Fruit fly (Drosophila melanogaster): ENCODE measurements around the gene CG6398.

The CG6398 gene

dm6 chrX:17812193-17812592 lies 18.4 kb upstream of the CG6398 start:
- TF ChIP-seq pan (optimal IDR thresholded peaks at IDR 0.05): no peak
- no peak for TF ChIP-seq psq (optimal IDR thresholded peaks at IDR 0.05)
- no peak for TF ChIP-seq EcR (GFP tag; optimal IDR thresholded peaks at IDR 0.05)
- no peak for TF ChIP-seq usp (GFP tag; optimal IDR thresholded peaks at IDR 0.05)
- TF ChIP-seq Dll (optimal IDR thresholded peaks at IDR 0.05): no peak

DNA sequence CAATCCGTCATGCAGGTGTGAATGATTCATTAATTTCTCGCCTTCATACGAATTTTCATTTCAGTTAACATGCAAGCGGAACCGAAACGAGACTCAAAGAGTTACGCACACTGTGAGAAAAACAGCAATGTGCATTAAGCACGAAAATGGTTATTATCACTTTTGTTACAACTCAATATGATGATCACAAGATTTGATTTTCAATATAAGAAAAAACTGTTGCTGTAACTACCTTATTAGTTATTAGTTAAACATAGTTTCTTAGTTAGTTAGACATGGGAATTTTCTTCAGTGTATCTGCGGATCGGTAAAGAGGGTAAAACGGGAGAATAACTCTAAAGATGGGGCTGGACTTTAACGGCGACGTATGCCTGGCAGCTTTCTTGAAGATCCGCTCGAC lies 15.8 kb upstream of the CG6398 start:
- TF ChIP-seq usp (GFP tag; optimal IDR thresholded peaks at IDR 0.05) (no peak), psq (optimal IDR thresholded peaks at IDR 0.05) (no peak), EcR (GFP tag; optimal IDR thresholded peaks at IDR 0.05) (no peak), pan (optimal IDR thresholded peaks at IDR 0.05) (no peak), CG8478 (optimal IDR thresholded peaks at IDR 0.05) (no peak), Dll (optimal IDR thresholded peaks at IDR 0.05) (no peak)

- no peak for TF ChIP-seq psq (optimal IDR thresholded peaks at IDR 0.05)
- no peak for TF ChIP-seq Dll (optimal IDR thresholded peaks at IDR 0.05)
- no peak for TF ChIP-seq CG8478 (optimal IDR thresholded peaks at IDR 0.05)
- TF ChIP-seq usp (GFP tag; optimal IDR thresholded peaks at IDR 0.05): no peak
- TF ChIP-seq EcR (GFP tag; optimal IDR thresholded peaks at IDR 0.05): no peak
- no peak for TF ChIP-seq pan (optimal IDR thresholded peaks at IDR 0.05)
Observed at dm6 chrX:17816437-17816836, 14.2 kb upstream of the CG6398 start.

DNA sequence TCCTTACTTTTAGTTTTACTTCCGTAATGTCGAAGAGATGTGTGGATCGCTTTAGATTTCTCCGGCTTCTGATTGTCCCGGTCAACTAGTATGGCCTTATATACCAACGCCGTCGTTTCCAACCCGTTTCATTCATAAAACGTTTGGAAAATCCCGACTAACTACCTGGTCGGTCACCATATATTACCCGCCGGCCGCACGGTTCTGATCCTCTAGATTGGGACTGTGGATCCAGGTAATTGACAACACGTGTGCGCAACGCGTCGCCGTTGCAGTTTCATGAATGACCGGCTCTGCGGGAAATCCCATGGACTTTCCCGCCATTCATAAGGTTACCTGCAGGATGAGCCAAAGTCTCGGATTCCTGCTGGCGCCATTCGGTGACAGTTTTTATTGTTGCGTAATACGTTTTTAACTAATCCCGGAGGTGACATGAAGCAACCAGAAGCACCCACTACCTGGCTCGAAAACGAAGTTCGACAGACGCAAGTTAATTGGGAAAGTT lies 10.9 kb upstream of the CG6398 start, which contains the start of gene CG12986:
Gene CG12986 (minus strand): TSS at position 51 of the 505 bp plus-strand sequence.
- no peak for TF ChIP-seq usp (GFP tag; optimal IDR thresholded peaks at IDR 0.05)
- TF ChIP-seq pan (optimal IDR thresholded peaks at IDR 0.05): no peak

- TF ChIP-seq Dll (optimal IDR thresholded peaks at IDR 0.05) (no peak), usp (GFP tag; optimal IDR thresholded peaks at IDR 0.05) (no peak), pan (optimal IDR thresholded peaks at IDR 0.05) (no peak), CG8478 (optimal IDR thresholded peaks at IDR 0.05) (no peak), EcR (GFP tag; optimal IDR thresholded peaks at IDR 0.05) (no peak), psq (optimal IDR thresholded peaks at IDR 0.05) (no peak)
Observed at dm6 chrX:17820252-17820651, 10.4 kb upstream of the CG6398 start.

dm6 chrX:17821466-17821865 lies 9.2 kb upstream of the CG6398 start:
- TF ChIP-seq CG8478 (optimal IDR thresholded peaks at IDR 0.05) (no peak), Dll (optimal IDR thresholded peaks at IDR 0.05) (no peak), psq (optimal IDR thresholded peaks at IDR 0.05) (no peak), EcR (GFP tag; optimal IDR thresholded peaks at IDR 0.05) (no peak), usp (GFP tag; optimal IDR thresholded peaks at IDR 0.05) (no peak), pan (optimal IDR thresholded peaks at IDR 0.05) (no peak)

- TF ChIP-seq pan (optimal IDR thresholded peaks at IDR 0.05) (no peak), CG8478 (optimal IDR thresholded peaks at IDR 0.05) (peak; percentile 80), Dll (optimal IDR thresholded peaks at IDR 0.05) (peak; percentile 81), psq (optimal IDR thresholded peaks at IDR 0.05) (no peak), EcR (GFP tag; optimal IDR thresholded peaks at IDR 0.05) (no peak), usp (GFP tag; optimal IDR thresholded peaks at IDR 0.05) (no peak)
Observed at dm6 chrX:17826807-17827703, 3.6 kb upstream of the CG6398 start, which contains the start of gene Socs16D. Gene Socs16D, minus strand, starts transcription at chrX:17827564.

DNA sequence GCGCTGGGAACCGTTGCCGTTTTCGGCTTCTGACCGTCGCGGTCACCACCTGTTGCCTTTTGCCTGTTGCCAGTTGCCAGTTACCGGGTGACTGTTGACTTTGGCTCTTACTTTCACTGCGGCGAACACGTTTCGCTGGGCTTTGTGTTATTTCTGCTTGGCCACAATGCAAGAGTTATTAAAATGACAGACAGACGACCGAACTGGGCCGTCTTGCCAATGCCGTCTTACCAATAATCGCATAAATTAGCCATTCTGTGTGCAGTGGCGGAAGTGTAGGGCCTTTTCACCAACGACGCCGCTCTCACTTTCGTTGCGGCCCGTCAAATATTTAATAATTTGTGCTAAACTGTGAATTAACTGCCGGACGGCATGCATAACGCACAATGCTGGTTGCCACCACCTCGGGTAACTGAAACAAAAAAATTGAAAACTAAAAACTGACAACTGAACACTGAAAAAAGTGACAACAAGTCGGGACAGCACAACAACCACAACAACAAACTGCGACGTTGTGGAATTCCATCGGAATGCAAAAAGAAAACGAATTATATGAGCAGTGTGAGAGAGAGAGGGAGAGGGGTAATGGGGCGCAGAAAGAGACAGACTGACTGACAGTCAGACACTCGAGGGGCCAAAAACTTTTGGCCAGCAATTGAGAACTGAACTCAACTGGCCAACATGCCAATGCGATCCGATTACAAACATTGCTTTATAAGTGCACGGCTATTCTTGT lies 2.2 kb upstream of the CG6398 start:
- TF ChIP-seq CG8478 (optimal IDR thresholded peaks at IDR 0.05) (no peak), usp (GFP tag; optimal IDR thresholded peaks at IDR 0.05) (no peak), pan (optimal IDR thresholded peaks at IDR 0.05) (no peak), psq (optimal IDR thresholded peaks at IDR 0.05) (no peak), EcR (GFP tag; optimal IDR thresholded peaks at IDR 0.05) (no peak), Dll (optimal IDR thresholded peaks at IDR 0.05) (no peak)

DNA sequence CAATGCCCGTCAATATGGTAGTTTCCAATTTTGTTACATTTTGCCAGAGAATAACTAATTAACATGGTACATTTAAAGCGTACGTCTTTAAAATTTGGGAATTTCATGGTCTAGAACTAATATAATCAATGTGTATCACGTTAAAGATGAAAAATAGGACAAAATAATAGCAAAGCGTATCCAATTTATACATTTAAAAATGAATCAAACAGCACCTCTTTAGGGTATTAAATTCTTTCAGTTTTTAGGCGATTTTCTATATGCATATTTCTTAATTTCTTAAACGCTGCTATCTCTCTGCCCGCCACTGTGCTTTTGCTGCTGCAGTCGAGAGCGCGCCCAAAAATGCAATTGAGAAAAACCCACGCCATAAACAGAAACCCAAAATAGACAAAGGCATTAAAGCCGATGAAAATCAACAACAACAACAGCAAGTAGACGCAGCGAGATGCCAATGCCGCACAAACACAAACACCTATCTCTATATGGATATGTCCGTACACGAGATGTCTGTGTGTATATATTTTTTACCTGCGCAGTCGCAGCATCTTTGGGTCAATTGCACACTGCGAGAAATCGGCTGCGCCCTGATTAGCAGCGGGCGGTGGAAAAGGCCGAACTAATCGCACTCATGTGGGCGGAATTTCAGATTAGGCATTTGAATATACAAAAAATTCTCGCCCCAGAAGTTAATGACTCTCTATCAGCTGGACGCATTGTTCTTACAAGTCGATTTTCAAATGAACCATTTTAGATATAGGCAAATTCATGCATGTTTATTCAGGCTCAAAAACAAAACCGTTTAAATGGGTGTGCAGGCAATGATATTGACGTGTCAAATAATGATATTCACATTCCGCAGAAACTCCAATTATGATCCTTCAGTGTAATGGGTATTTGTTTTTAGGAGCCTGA lies 1.3 kb upstream of the CG6398 start:
- TF ChIP-seq Dll (optimal IDR thresholded peaks at IDR 0.05) (no peak), CG8478 (optimal IDR thresholded peaks at IDR 0.05) (no peak), pan (optimal IDR thresholded peaks at IDR 0.05) (no peak), psq (optimal IDR thresholded peaks at IDR 0.05) (no peak), usp (GFP tag; optimal IDR thresholded peaks at IDR 0.05) (no peak), EcR (GFP tag; optimal IDR thresholded peaks at IDR 0.05) (no peak)

- no peak for TF ChIP-seq pan (optimal IDR thresholded peaks at IDR 0.05)
- TF ChIP-seq usp (GFP tag; optimal IDR thresholded peaks at IDR 0.05): no peak
- TF ChIP-seq Dll (optimal IDR thresholded peaks at IDR 0.05): no peak
- no peak for TF ChIP-seq CG8478 (optimal IDR thresholded peaks at IDR 0.05)
- no peak for TF ChIP-seq EcR (GFP tag; optimal IDR thresholded peaks at IDR 0.05)
- no peak for TF ChIP-seq psq (optimal IDR thresholded peaks at IDR 0.05)
Observed at dm6 chrX:17830211-17830616, 414 bp upstream of the CG6398 start.

All from whole organism.